Fruit fly (Drosophila melanogaster): Measurements from ENCODE around the gene Arl8.

Gene Arl8

dm6 chr3R:8106909-8107841, 19.2 kb upstream of the Arl8 start:
- TF ChIP-seq brk (GFP tag; optimal IDR thresholded peaks at IDR 0.05), result peak; percentile 1
- no peak for TF ChIP-seq CG9705 (GFP tag; optimal IDR thresholded peaks at IDR 0.05)
- TF ChIP-seq foxo (GFP tag; optimal IDR thresholded peaks at IDR 0.05), result peak in 1 of 2 experiments; percentile 11
- TF ChIP-seq fru (GFP tag; optimal IDR thresholded peaks at IDR 0.05), result no peak

- TF ChIP-seq brk (GFP tag; optimal IDR thresholded peaks at IDR 0.05) (no peak), OdsH (GFP tag; optimal IDR thresholded peaks at IDR 0.05) (no peak), fru (GFP tag; optimal IDR thresholded peaks at IDR 0.05) (no peak), Abd-B (GFP tag; optimal IDR thresholded peaks at IDR 0.05) (no peak), ey (GFP tag; optimal IDR thresholded peaks at IDR 0.05) (no peak), psq (GFP tag; optimal IDR thresholded peaks at IDR 0.05) (no peak), sv (GFP tag; optimal IDR thresholded peaks at IDR 0.05) (no peak), foxo (GFP tag; optimal IDR thresholded peaks at IDR 0.05) (no peak), tai (GFP tag; optimal IDR thresholded peaks at IDR 0.05) (no peak)
Measured at dm6 chr3R:8108770-8109169, 17.6 kb upstream of the Arl8 start.

dm6 chr3R:8109782-8110181, 16.6 kb upstream of the Arl8 start:
- TF ChIP-seq woc (GFP tag; optimal IDR thresholded peaks at IDR 0.05) (no peak), ey (GFP tag; optimal IDR thresholded peaks at IDR 0.05) (no peak), CG32264 (GFP tag; optimal IDR thresholded peaks at IDR 0.05) (no peak), Rel (GFP tag; optimal IDR thresholded peaks at IDR 0.05) (no peak), Rel (tag; optimal IDR thresholded peaks at IDR 0.05) (no peak), Dfd (GFP tag; optimal IDR thresholded peaks at IDR 0.05) (no peak), CrebA (GFP tag; optimal IDR thresholded peaks at IDR 0.05; ENCODE audit: borderline replicate concordance) (no peak), Abd-B (GFP tag; optimal IDR thresholded peaks at IDR 0.05) (no peak), dmrt93B (GFP tag; optimal IDR thresholded peaks at IDR 0.05) (no peak), tai (GFP tag; optimal IDR thresholded peaks at IDR 0.05) (no peak), usp (GFP tag; optimal IDR thresholded peaks at IDR 0.05) (no peak), pan (optimal IDR thresholded peaks at IDR 0.05) (no peak), Dif (GFP tag; optimal IDR thresholded peaks at IDR 0.05; ENCODE audit: partially characterized antibody) (no peak), sage (GFP tag; optimal IDR thresholded peaks at IDR 0.05) (no peak), OdsH (GFP tag; optimal IDR thresholded peaks at IDR 0.05) (no peak), h (GFP tag; optimal IDR thresholded peaks at IDR 0.05) (no peak), N (GFP tag; optimal IDR thresholded peaks at IDR 0.05) (no peak), jim (GFP tag; optimal IDR thresholded peaks at IDR 0.05) (no peak), GATAd (GFP tag; optimal IDR thresholded peaks at IDR 0.05) (no peak), foxo (GFP tag; optimal IDR thresholded peaks at IDR 0.05) (no peak)

dm6 chr3R:8110198-8110642, 16.2 kb upstream of the Arl8 start:
- peak; percentile 17 for TF ChIP-seq br (GFP tag; optimal IDR thresholded peaks at IDR 0.05)
- no peak for TF ChIP-seq Mio (GFP tag; optimal IDR thresholded peaks at IDR 0.05)
- TF ChIP-seq h (GFP tag; optimal IDR thresholded peaks at IDR 0.05), result peak; percentile 47
- peak; percentile 14 for TF ChIP-seq sv (GFP tag; optimal IDR thresholded peaks at IDR 0.05)
- no peak for TF ChIP-seq Dif (GFP tag; optimal IDR thresholded peaks at IDR 0.05; ENCODE audit: partially characterized antibody)
- TF ChIP-seq Hnf4 (GFP tag; optimal IDR thresholded peaks at IDR 0.05), result peak; percentile 3
- TF ChIP-seq fru (GFP tag; optimal IDR thresholded peaks at IDR 0.05), result peak; percentile 44
- TF ChIP-seq psq (GFP tag; optimal IDR thresholded peaks at IDR 0.05), result peak; percentile 33
- TF ChIP-seq ey (GFP tag; optimal IDR thresholded peaks at IDR 0.05), result peak; percentile 20
- no peak for TF ChIP-seq Abd-B (GFP tag; optimal IDR thresholded peaks at IDR 0.05)
- peak; percentile 2 for TF ChIP-seq HLH106 (tag; optimal IDR thresholded peaks at IDR 0.05)
- TF ChIP-seq foxo (GFP tag; optimal IDR thresholded peaks at IDR 0.05), result peak in 1 of 2 experiments; percentile 49
- TF ChIP-seq OdsH (GFP tag; optimal IDR thresholded peaks at IDR 0.05), result peak; percentile 27

dm6 chr3R:8110951-8111350, 15.5 kb upstream of the Arl8 start:
- TF ChIP-seq CrebA (GFP tag; optimal IDR thresholded peaks at IDR 0.05; ENCODE audit: borderline replicate concordance) (no peak), usp (GFP tag; optimal IDR thresholded peaks at IDR 0.05) (no peak), CG32264 (GFP tag; optimal IDR thresholded peaks at IDR 0.05) (no peak), Hnf4 (GFP tag; optimal IDR thresholded peaks at IDR 0.05) (no peak), sage (GFP tag; optimal IDR thresholded peaks at IDR 0.05) (no peak)

All from whole organism, wandering third instar larva.